Fruit fly (Drosophila melanogaster) whole organism: Measurements from ENCODE around the gene CG10311.

Experiments used
- CG8478 ChIP-seq: fragments of >200 bp; optimal IDR thresholded peaks from 2 replicates; lab custom pipeline; 2018; ENCODE audit warnings: inconsistent platforms
- pan ChIP-seq: fragments of >200 bp; optimal IDR thresholded peaks from 2 replicates; lab custom pipeline; 2017
- psq ChIP-seq: fragments of >200 bp; optimal IDR thresholded peaks from 2 replicates; lab custom pipeline; 2017
- usp ChIP-seq: fragments of >200 bp; optimal IDR thresholded peaks from 2 replicates; lab custom pipeline; 2017; ENCODE audit warnings: missing biosample characterization, missing genetic modification characterization, mixed read lengths

- TF ChIP-seq psq (lab: Kevin White, UChicago) (no peak), CG8478 (no peak), usp (GFP tag; lab: Kevin White, UChicago) (no peak), pan (lab: Kevin White, UChicago) (no peak)
Observed at dm6 chr3R:16337053-16337385, 19.8 kb downstream of the CG10311 start.
